Worm (Caenorhabditis elegans) whole organism, L2 larva: ENCODE data around the gene dlc-1.

Source experiments
- C34F6.9 ChIP-seq: fragments of 150-350 bp; optimal IDR thresholded peaks from 2 replicates; lab custom pipeline; 2014; ENCODE audit warnings: missing biosample characterization, missing genetic modification characterization
- F13H6.1 ChIP-seq: sonication (generic microtip); optimal IDR thresholded peaks from 2 replicates; lab custom pipeline; 2016; ENCODE audit warnings: missing genetic modification characterization, missing compliant biosample characterization
- R02D3.7 ChIP-seq: fragments of 150-350 bp; optimal IDR thresholded peaks from 2 replicates; lab custom pipeline; 2014; ENCODE audit warnings: missing biosample characterization, missing genetic modification characterization
- Y55F3AM.14 ChIP-seq: fragments of 200-800 bp; sonication (Bioruptor generic); optimal IDR thresholded peaks from 2 replicates; lab custom pipeline; 2018; ENCODE audit warnings: mild to moderate bottlenecking, missing genetic modification characterization, missing compliant biosample characterization
- ZK546.5 ChIP-seq: sonication (generic microtip); optimal IDR thresholded peaks from 2 replicates; lab custom pipeline; 2017; ENCODE audit warnings: missing biosample characterization, missing genetic modification characterization
- aly-2 ChIP-seq: fragments of 150-350 bp; optimal IDR thresholded peaks from 2 replicates; lab custom pipeline; 2014; ENCODE audit warnings: missing biosample characterization, missing genetic modification characterization
- blmp-1 ChIP-seq: sonication (generic microtip); optimal IDR thresholded peaks from 2 replicates; lab custom pipeline; 2017; ENCODE audit warnings: missing genetic modification characterization, mild to moderate bottlenecking, missing compliant biosample characterization, antibody characterized with exemption, moderate library complexity; ENCODE audit not compliant: insufficient read depth
- ceh-16 ChIP-seq: fragments of 150-350 bp; optimal IDR thresholded peaks from 2 replicates; lab custom pipeline; 2014; ENCODE audit warnings: missing biosample characterization, missing genetic modification characterization
- ceh-82 ChIP-seq: fragments of 150-350 bp; optimal IDR thresholded peaks from 2 replicates; lab custom pipeline; 2014; ENCODE audit warnings: missing biosample characterization, missing genetic modification characterization
- crh-2 ChIP-seq: sonication (generic microtip); optimal IDR thresholded peaks from 2 replicates; lab custom pipeline; 2017; ENCODE audit warnings: missing biosample characterization, missing genetic modification characterization
- dmd-4 ChIP-seq: sonication (generic microtip); optimal IDR thresholded peaks from 2 replicates; lab custom pipeline; 2017; ENCODE audit warnings: missing biosample characterization, missing genetic modification characterization
- egl-27 ChIP-seq: sonication (generic microtip); optimal IDR thresholded peaks from 3 replicates; lab custom pipeline; 2017; ENCODE audit warnings: missing biosample characterization, missing genetic modification reagents, missing genetic modification characterization
- elt-1 ChIP-seq: fragments of 150-350 bp; optimal IDR thresholded peaks from 2 replicates; lab custom pipeline; 2014; ENCODE audit warnings: missing biosample characterization, missing genetic modification characterization
- elt-3 ChIP-seq: sonication (generic microtip); optimal IDR thresholded peaks from 2 replicates; lab custom pipeline; 2017; ENCODE audit warnings: missing biosample characterization, missing genetic modification characterization
- fos-1 ChIP-seq: fragments of 150-350 bp; optimal IDR thresholded peaks from 2 replicates; lab custom pipeline; 2014; ENCODE audit warnings: missing biosample characterization, missing genetic modification characterization
- gmeb-1 ChIP-seq: fragments of 150-350 bp; optimal IDR thresholded peaks from 2 replicates; lab custom pipeline; 2014; ENCODE audit warnings: missing biosample characterization, missing genetic modification characterization
- lin-11 ChIP-seq: fragments of 150-350 bp; sonication (generic microtip); optimal IDR thresholded peaks from 2 replicates; lab custom pipeline; 2014; ENCODE audit warnings: missing biosample characterization, missing genetic modification characterization, inconsistent platforms, mixed read lengths
- lin-13 ChIP-seq: fragments of 150-350 bp; optimal IDR thresholded peaks from 2 replicates; lab custom pipeline; 2014; ENCODE audit warnings: missing biosample characterization, missing genetic modification reagents, missing genetic modification characterization
- lin-39 ChIP-seq: fragments of 150-350 bp; optimal IDR thresholded peaks from 2 replicates; lab custom pipeline; 2014; ENCODE audit warnings: missing biosample characterization, missing genetic modification reagents, missing genetic modification characterization
- lsy-2 ChIP-seq, 2 experiments: fragments of 150-350 bp in 1 of 2; sonication (generic microtip) in 1 of 2; optimal IDR thresholded peaks; 2 replicates each; lab custom pipeline; 2014 to 2017; ENCODE audit warnings: missing biosample characterization in 2 of 2, missing genetic modification characterization in 2 of 2
- mab-5 ChIP-seq: fragments of 150-350 bp; optimal IDR thresholded peaks from 2 replicates; lab custom pipeline; 2014; ENCODE audit warnings: missing biosample characterization, missing genetic modification characterization
- mbf-1 ChIP-seq: sonication (generic microtip); optimal IDR thresholded peaks from 2 replicates; lab custom pipeline; 2017; ENCODE audit warnings: missing biosample characterization, missing genetic modification characterization
- mdl-1 ChIP-seq, 2 experiments: fragments of 150-350 bp in 1 of 2; sonication (generic microtip) in 1 of 2; optimal IDR thresholded peaks; 2 replicates each; lab custom pipeline; 2017; ENCODE audit warnings: missing biosample characterization in 2 of 2, missing genetic modification characterization in 2 of 2
- nhr-12 ChIP-seq: fragments of 150-350 bp; optimal IDR thresholded peaks from 2 replicates; lab custom pipeline; 2014; ENCODE audit warnings: missing biosample characterization, missing genetic modification characterization
- nhr-21 ChIP-seq: fragments of 150-350 bp; optimal IDR thresholded peaks from 2 replicates; lab custom pipeline; 2014; ENCODE audit warnings: missing biosample characterization, missing genetic modification characterization
- nhr-23 ChIP-seq: fragments of 150-350 bp; optimal IDR thresholded peaks from 2 replicates; lab custom pipeline; 2014; ENCODE audit warnings: missing biosample characterization, missing genetic modification reagents, missing genetic modification characterization
- nhr-237 ChIP-seq: fragments of 150-350 bp; optimal IDR thresholded peaks from 2 replicates; lab custom pipeline; 2014; ENCODE audit warnings: missing biosample characterization, missing genetic modification characterization
- nhr-25 ChIP-seq: fragments of 150-350 bp; sonication (generic microtip); optimal IDR thresholded peaks from 3 replicates; lab custom pipeline; 2014; ENCODE audit warnings: missing biosample characterization, missing genetic modification characterization
- nhr-6 ChIP-seq: fragments of 150-350 bp; optimal IDR thresholded peaks from 2 replicates; lab custom pipeline; 2014; ENCODE audit warnings: missing biosample characterization, missing genetic modification characterization
- nhr-77 ChIP-seq: fragments of 150-350 bp; optimal IDR thresholded peaks from 2 replicates; lab custom pipeline; 2014; ENCODE audit warnings: missing biosample characterization, missing genetic modification characterization
- peb-1 ChIP-seq: fragments of 150-350 bp; optimal IDR thresholded peaks from 2 replicates; lab custom pipeline; 2014; ENCODE audit warnings: missing biosample characterization, missing genetic modification characterization
- sem-4 ChIP-seq: fragments of 150-350 bp; optimal IDR thresholded peaks from 2 replicates; lab custom pipeline; 2014; ENCODE audit warnings: missing biosample characterization, missing genetic modification reagents, missing genetic modification characterization
- skn-1 ChIP-seq: sonication (generic microtip); optimal IDR thresholded peaks from 2 replicates; lab custom pipeline; 2017; ENCODE audit warnings: missing biosample characterization, missing genetic modification characterization
- sma-3 ChIP-seq: sonication (generic microtip); optimal IDR thresholded peaks from 2 replicates; lab custom pipeline; 2016; ENCODE audit warnings: missing genetic modification reagents, missing genetic modification characterization, missing compliant biosample characterization
- snpc-4 ChIP-seq: fragments of 150-350 bp; optimal IDR thresholded peaks from 2 replicates; lab custom pipeline; 2014; ENCODE audit warnings: missing biosample characterization, missing genetic modification characterization
- unc-39 ChIP-seq: fragments of 150-350 bp; optimal IDR thresholded peaks from 2 replicates; lab custom pipeline; 2014; ENCODE audit warnings: missing biosample characterization, missing genetic modification characterization
- unc-55 ChIP-seq: fragments of 150-350 bp; sonication (generic microtip); optimal IDR thresholded peaks from 3 replicates; lab custom pipeline; 2014; ENCODE audit warnings: missing biosample characterization, missing genetic modification reagents, missing genetic modification characterization
- unc-62 ChIP-seq: fragments of 150-350 bp; optimal IDR thresholded peaks from 2 replicates; lab custom pipeline; 2014; ENCODE audit warnings: missing biosample characterization, missing genetic modification reagents, missing genetic modification characterization
- zag-1 ChIP-seq: fragments of 150-350 bp; optimal IDR thresholded peaks from 2 replicates; lab custom pipeline; 2014; ENCODE audit warnings: missing biosample characterization, missing genetic modification characterization
- ztf-1 ChIP-seq: fragments of 200-800 bp; sonication (Bioruptor generic); conservative IDR thresholded peaks from 2 replicates; pipeline ENCODE4 v1.3.6; 2022; ENCODE audit warnings: missing genetic modification characterization, missing compliant biosample characterization
- ztf-11 ChIP-seq: sonication (generic microtip); optimal IDR thresholded peaks from 2 replicates; lab custom pipeline; 2017; ENCODE audit warnings: missing biosample characterization, missing genetic modification characterization
- ztf-4 ChIP-seq: fragments of 150-350 bp; optimal IDR thresholded peaks from 2 replicates; lab custom pipeline; 2014; ENCODE audit warnings: missing biosample characterization, missing genetic modification characterization

Gene dlc-1

ce11 chrIII:6439854-6440253 lies 23.7 kb downstream of the dlc-1 start:
- TF ChIP-seq elt-1 (tag; lab: Kevin White, UChicago) (no peak), sma-3 (GFP tag; lab: Kevin White, UChicago) (no peak), snpc-4 (tag; lab: Kevin White, UChicago) (no peak), lsy-2 (tag; optimal IDR thresholded peaks at IDR 0.05; lab: Kevin White, UChicago) (no peak), mab-5 (tag; lab: Kevin White, UChicago) (no peak), mbf-1 (tag; lab: Kevin White, UChicago) (no peak), nhr-12 (no peak), ZK546.5 (no peak), elt-3 (tag; lab: Kevin White, UChicago) (no peak), ztf-4 (tag; lab: Kevin White, UChicago) (no peak), ztf-1 (GFP tag; lab: Robert Waterston, UW) (no peak), nhr-77 (tag; lab: Kevin White, UChicago) (no peak), sem-4 (tag; lab: Kevin White, UChicago) (no peak), dmd-4 (no peak), peb-1 (tag; lab: Kevin White, UChicago) (no peak), nhr-25 (tag; lab: Kevin White, UChicago) (no peak), unc-55 (GFP tag; lab: Kevin White, UChicago) (no peak), ceh-82 (tag; lab: Kevin White, UChicago) (no peak)
- TF ChIP-seq, all 48 proteins: peak for 0

- no peak for TF ChIP-seq blmp-1
- no peak for TF ChIP-seq skn-1 (tag; lab: Kevin White, UChicago)
- TF ChIP-seq dmd-4: no peak
- TF ChIP-seq unc-55 (GFP tag; lab: Kevin White, UChicago): no peak
- no peak for TF ChIP-seq ztf-4 (tag; lab: Kevin White, UChicago)
- no peak for TF ChIP-seq Y55F3AM.14
- TF ChIP-seq fos-1 (tag; lab: Kevin White, UChicago): no peak
- TF ChIP-seq elt-1 (tag; lab: Kevin White, UChicago): no peak
- TF ChIP-seq lin-11 (tag; lab: Kevin White, UChicago): no peak
- no peak for TF ChIP-seq ztf-1 (GFP tag; lab: Robert Waterston, UW)
- no peak for TF ChIP-seq sem-4 (tag; lab: Kevin White, UChicago)
- TF ChIP-seq elt-3 (tag; lab: Kevin White, UChicago): no peak
- no peak for TF ChIP-seq ztf-11
- TF ChIP-seq zag-1 (tag; lab: Kevin White, UChicago): no peak
- no peak for TF ChIP-seq F13H6.1
- TF ChIP-seq unc-62: no peak
- no peak for TF ChIP-seq mbf-1 (tag; lab: Kevin White, UChicago)
- no peak for TF ChIP-seq aly-2 (tag; lab: Kevin White, UChicago)
Measured at ce11 chrIII:6436308-6436707, 27.3 kb downstream of the dlc-1 start, which contains the start of gene C05D11.1. Gene C05D11.1, plus strand, starts transcription at chrIII:6436608.

ce11 chrIII:6432939-6433338 lies 30.6 kb downstream of the dlc-1 start, which contains the start of gene vps-16:
Gene vps-16, plus strand, starts transcription at chrIII:6433239.
- TF ChIP-seq nhr-77 (tag; lab: Kevin White, UChicago): no peak
- TF ChIP-seq zag-1 (tag; lab: Kevin White, UChicago): no peak
- no peak for TF ChIP-seq snpc-4 (tag; lab: Kevin White, UChicago)
- TF ChIP-seq nhr-12: no peak
- no peak for TF ChIP-seq nhr-23 (tag; lab: Kevin White, UChicago)
- TF ChIP-seq ceh-82 (tag; lab: Kevin White, UChicago): no peak
- no peak for TF ChIP-seq mbf-1 (tag; lab: Kevin White, UChicago)
- TF ChIP-seq peb-1 (tag; lab: Kevin White, UChicago): no peak
- TF ChIP-seq mab-5 (tag; lab: Kevin White, UChicago): no peak
- TF ChIP-seq lin-13 (GFP tag; lab: Kevin White, UChicago): no peak
- no peak for TF ChIP-seq nhr-25 (tag; lab: Kevin White, UChicago)
- TF ChIP-seq ztf-11: no peak
- no peak for TF ChIP-seq crh-2
- TF ChIP-seq nhr-21 (tag; lab: Kevin White, UChicago): no peak
- TF ChIP-seq C34F6.9 (tag; lab: Kevin White, UChicago): no peak

- TF ChIP-seq dmd-4: no peak
- no peak for TF ChIP-seq nhr-77 (tag; lab: Kevin White, UChicago)
- no peak for TF ChIP-seq ceh-82 (tag; lab: Kevin White, UChicago)
- TF ChIP-seq elt-3 (tag; lab: Kevin White, UChicago): no peak
- no peak for TF ChIP-seq nhr-25 (tag; lab: Kevin White, UChicago)
- TF ChIP-seq nhr-6 (tag; lab: Kevin White, UChicago): peak; percentile 58
- TF ChIP-seq skn-1 (tag; lab: Kevin White, UChicago): no peak
- no peak for TF ChIP-seq lin-39
- TF ChIP-seq ztf-4 (tag; lab: Kevin White, UChicago): peak; percentile 38
- peak; percentile 71 for TF ChIP-seq gmeb-1 (tag; lab: Kevin White, UChicago)
- peak; percentile 97 for TF ChIP-seq unc-55 (GFP tag; lab: Kevin White, UChicago)
- TF ChIP-seq snpc-4 (tag; lab: Kevin White, UChicago): no peak
- no peak for TF ChIP-seq peb-1 (tag; lab: Kevin White, UChicago)
- TF ChIP-seq sem-4 (tag; lab: Kevin White, UChicago): peak; percentile 83
- TF ChIP-seq egl-27 (tag; lab: Kevin White, UChicago): peak; percentile 13
- TF ChIP-seq fos-1 (tag; lab: Kevin White, UChicago): peak; percentile 60
- TF ChIP-seq nhr-23 (tag; lab: Kevin White, UChicago): no peak
- peak; percentile 64 for TF ChIP-seq mab-5 (tag; lab: Kevin White, UChicago)
- TF ChIP-seq unc-39 (tag; lab: Kevin White, UChicago): no peak
- TF ChIP-seq ztf-1 (GFP tag; lab: Robert Waterston, UW): no peak
- TF ChIP-seq unc-62: no peak
- TF ChIP-seq mdl-1 (tag; optimal IDR thresholded peaks at IDR 0.05; lab: Kevin White, UChicago): no peak
- no peak for TF ChIP-seq nhr-237 (tag; lab: Kevin White, UChicago)
- TF ChIP-seq lsy-2 (tag; optimal IDR thresholded peaks at IDR 0.05; lab: Kevin White, UChicago): peak; percentile 67 to 90
- no peak for TF ChIP-seq ztf-11
- TF ChIP-seq R02D3.7 (tag; lab: Kevin White, UChicago): no peak
- TF ChIP-seq C34F6.9 (tag; lab: Kevin White, UChicago): peak; percentile 97
- TF ChIP-seq lin-13 (GFP tag; lab: Kevin White, UChicago): no peak
- TF ChIP-seq crh-2: peak; percentile 89
- no peak for TF ChIP-seq ceh-16 (tag; lab: Kevin White, UChicago)
- no peak for TF ChIP-seq nhr-12
Measured at ce11 chrIII:6431766-6432228, 31.8 kb downstream of the dlc-1 start, which contains the start of the genes mrps-17 and txdc-9. Gene mrps-17, minus strand, starts transcription at chrIII:6431798. Gene txdc-9, plus strand, starts transcription at chrIII:6432178.
